Fruit fly (Drosophila melanogaster) whole organism, embryonic: ENCODE results near the gene CG8034.

Source experiments
- ATbp ChIP-seq: fragments of 200-800 bp; sonication (Bioruptor generic); optimal IDR thresholded peaks from 2 replicates; lab custom pipeline; 2017; ENCODE audit warnings: missing biosample characterization, mild to moderate bottlenecking, missing genetic modification characterization, missing genetic modification reagents
- Ada2b ChIP-seq: fragments of 200-800 bp; sonication (Bioruptor generic); IDR thresholded peaks from 2 replicates; pipeline ENCODE4 v1.3.6; 2022; ENCODE audit warnings: missing biosample characterization, missing genetic modification characterization
- CG11504 ChIP-seq: fragments of 200-800 bp; sonication (Bioruptor generic); optimal IDR thresholded peaks from 3 replicates; lab custom pipeline; 2019; ENCODE audit warnings: missing biosample characterization, mild to moderate bottlenecking, missing genetic modification characterization, moderate library complexity
- CG12155 ChIP-seq: fragments of 200-800 bp; sonication (Bioruptor generic); optimal IDR thresholded peaks from 3 replicates; lab custom pipeline; 2016; ENCODE audit warnings: missing biosample characterization, missing genetic modification characterization
- CG12219 ChIP-seq: fragments of 200-800 bp; sonication (Bioruptor generic); optimal IDR thresholded peaks from 3 replicates; lab custom pipeline; 2018; ENCODE audit warnings: missing biosample characterization, mild to moderate bottlenecking, missing genetic modification characterization
- CG12744 ChIP-seq: fragments of 200-800 bp; sonication (Bioruptor generic); optimal IDR thresholded peaks from 2 replicates; lab custom pipeline; 2016; ENCODE audit warnings: missing biosample characterization, missing genetic modification characterization
- CG13894 ChIP-seq: fragments of 200-800 bp; sonication (Bioruptor generic); optimal IDR thresholded peaks from 3 replicates; lab custom pipeline; 2018; ENCODE audit warnings: missing biosample characterization, mild to moderate bottlenecking, missing genetic modification characterization, moderate library complexity
- CG1529 ChIP-seq: fragments of 200-800 bp; sonication (Bioruptor generic); optimal IDR thresholded peaks from 3 replicates; lab custom pipeline; 2018; ENCODE audit warnings: missing biosample characterization, missing genetic modification characterization
- CG15514 ChIP-seq: fragments of 200-800 bp; sonication (Bioruptor generic); optimal IDR thresholded peaks from 3 replicates; lab custom pipeline; 2017; ENCODE audit warnings: missing biosample characterization, missing genetic modification characterization, mild to moderate bottlenecking, moderate library complexity, missing genetic modification reagents
- CG15696 ChIP-seq: fragments of 200-800 bp; sonication (Bioruptor generic); optimal IDR thresholded peaks from 2 replicates; lab custom pipeline; 2019; ENCODE audit warnings: missing biosample characterization, mild to moderate bottlenecking, missing genetic modification characterization, moderate library complexity
- CG32532 ChIP-seq: fragments of 200-800 bp; sonication (Bioruptor generic); IDR thresholded peaks from 2 replicates; pipeline ENCODE4 v1.3.6; 2022; ENCODE audit warnings: missing biosample characterization, missing genetic modification characterization
- CG33213 ChIP-seq: fragments of 200-800 bp; sonication (Bioruptor generic); optimal IDR thresholded peaks from 3 replicates; lab custom pipeline; 2016; ENCODE audit warnings: missing biosample characterization, missing genetic modification characterization
- CG4617 ChIP-seq: fragments of 200-800 bp; sonication (Bioruptor generic); optimal IDR thresholded peaks from 3 replicates; lab custom pipeline; 2016; ENCODE audit warnings: missing biosample characterization, missing genetic modification characterization, borderline replicate concordance
- CG5245 ChIP-seq: fragments of 200-800 bp; sonication (Bioruptor generic); optimal IDR thresholded peaks from 3 replicates; lab custom pipeline; 2016; ENCODE audit warnings: missing biosample characterization, missing genetic modification characterization
- CG6813 ChIP-seq: fragments of 200-800 bp; sonication (Bioruptor generic); optimal IDR thresholded peaks from 2 replicates; lab custom pipeline; 2017; ENCODE audit warnings: missing biosample characterization, missing genetic modification characterization, mild to moderate bottlenecking, moderate library complexity, missing genetic modification reagents
- CG7839 ChIP-seq: fragments of 200-800 bp; sonication (Bioruptor generic); optimal IDR thresholded peaks from 3 replicates; lab custom pipeline; 2018; ENCODE audit warnings: missing biosample characterization, mild to moderate bottlenecking, missing genetic modification characterization, moderate library complexity
- CG9437 ChIP-seq: fragments of 200-800 bp; sonication (Bioruptor generic); optimal IDR thresholded peaks from 2 replicates; lab custom pipeline; 2018; ENCODE audit warnings: missing biosample characterization, mild to moderate bottlenecking, missing genetic modification characterization
- E2f1 ChIP-seq: fragments of 200-800 bp; sonication (Bioruptor generic); IDR thresholded peaks from 2 replicates; pipeline ENCODE4 v1.3.6; 2022; ENCODE audit warnings: missing biosample characterization, missing genetic modification characterization
- E2f2 ChIP-seq: fragments of 200-800 bp; sonication (Bioruptor generic); IDR thresholded peaks from 2 replicates; pipeline ENCODE4 v1.3.6; 2022; ENCODE audit warnings: missing biosample characterization, missing genetic modification characterization
- Fer3 ChIP-seq: fragments of 200-800 bp; sonication (Bioruptor generic); optimal IDR thresholded peaks from 2 replicates; lab custom pipeline; 2018; ENCODE audit warnings: missing biosample characterization, mild to moderate bottlenecking, missing genetic modification characterization, moderate library complexity
- Gsc ChIP-seq: fragments of 200-800 bp; sonication (Bioruptor generic); IDR thresholded peaks from 2 replicates; pipeline ENCODE4 v1.3.6; 2022; ENCODE audit warnings: missing biosample characterization, missing genetic modification characterization
- HmgZ ChIP-seq: fragments of 200-800 bp; sonication (Bioruptor generic); optimal IDR thresholded peaks from 2 replicates; lab custom pipeline; 2018; ENCODE audit warnings: missing biosample characterization, mild to moderate bottlenecking, missing genetic modification characterization
- Myb ChIP-seq: fragments of 200-800 bp; sonication (Bioruptor generic); optimal IDR thresholded peaks from 2 replicates; lab custom pipeline; 2016; ENCODE audit warnings: missing biosample characterization, missing genetic modification characterization
- Oli ChIP-seq: fragments of 200-800 bp; sonication (Bioruptor generic); optimal IDR thresholded peaks from 2 replicates; lab custom pipeline; 2018; ENCODE audit warnings: missing biosample characterization, mild to moderate bottlenecking, missing genetic modification characterization, moderate library complexity
- Rfx ChIP-seq: fragments of 200-800 bp; sonication (Bioruptor generic); IDR thresholded peaks from 2 replicates; pipeline ENCODE4 v1.3.6; 2022; ENCODE audit warnings: missing biosample characterization, missing genetic modification characterization
- Spps ChIP-seq: fragments of 200-800 bp; sonication (Bioruptor generic); optimal IDR thresholded peaks from 2 replicates; lab custom pipeline; 2018; ENCODE audit warnings: missing biosample characterization, mild to moderate bottlenecking, missing genetic modification characterization
- Tbp ChIP-seq: fragments of >200 bp; optimal IDR thresholded peaks from 2 replicates; lab custom pipeline; 2018; ENCODE audit warnings: missing biosample characterization, missing genetic modification characterization
- ara ChIP-seq: fragments of 200-800 bp; sonication (Bioruptor generic); IDR thresholded peaks from 2 replicates; pipeline ENCODE4 v1.3.6; 2022; ENCODE audit warnings: missing biosample characterization, missing genetic modification characterization
- az2 ChIP-seq: fragments of 200-800 bp; sonication (Bioruptor generic); optimal IDR thresholded peaks from 3 replicates; lab custom pipeline; 2016; ENCODE audit warnings: missing biosample characterization, missing genetic modification characterization
- bab2 ChIP-seq: fragments of 200-800 bp; sonication (Bioruptor generic); optimal IDR thresholded peaks from 2 replicates; lab custom pipeline; 2016; ENCODE audit warnings: missing biosample characterization, missing genetic modification characterization
- bsh ChIP-seq, 2 experiments: fragments of 200-800 bp; sonication (Bioruptor generic); optimal IDR thresholded peaks; 2 replicates each; lab custom pipeline; 2017 to 2018; ENCODE audit warnings: mild to moderate bottlenecking in 2 of 2, missing biosample characterization in 2 of 2, missing genetic modification characterization in 2 of 2, moderate library complexity in 1 of 2
- chinmo ChIP-seq: fragments of 200-800 bp; sonication (Bioruptor generic); IDR thresholded peaks from 4 replicates; pipeline ENCODE4 v1.3.6; 2022; ENCODE audit warnings: missing biosample characterization, missing genetic modification characterization; ENCODE audit not compliant: partially characterized antibody
- dimm ChIP-seq: fragments of 200-800 bp; sonication (Bioruptor generic); IDR thresholded peaks from 2 replicates; pipeline ENCODE4 v1.3.6; 2022; ENCODE audit warnings: missing biosample characterization, missing genetic modification characterization
- dmrt99B ChIP-seq: fragments of 200-800 bp; sonication (Bioruptor generic); optimal IDR thresholded peaks from 2 replicates; lab custom pipeline; 2018; ENCODE audit warnings: missing biosample characterization, mild to moderate bottlenecking, missing genetic modification characterization, moderate library complexity
- en ChIP-seq: fragments of 200-800 bp; sonication (Bioruptor generic); optimal IDR thresholded peaks from 2 replicates; lab custom pipeline; 2016; ENCODE audit warnings: missing biosample characterization, missing genetic modification characterization
- insv ChIP-seq, 2 experiments: fragments of 200-800 bp; sonication (Bioruptor generic); optimal IDR thresholded peaks; 3 replicates each; lab custom pipeline; 2016 to 2018; ENCODE audit warnings: missing biosample characterization in 2 of 2, missing genetic modification characterization in 2 of 2
- jigr1 ChIP-seq: fragments of 200-800 bp; sonication (Bioruptor generic); IDR thresholded peaks from 3 replicates; pipeline ENCODE4 v1.3.6; 2022; ENCODE audit warnings: missing biosample characterization, missing genetic modification characterization
- knrl ChIP-seq: fragments of 200-800 bp; sonication (Bioruptor generic); IDR thresholded peaks from 3 replicates; pipeline ENCODE4 v1.3.6; 2022; ENCODE audit warnings: missing biosample characterization, missing genetic modification characterization; ENCODE audit not compliant: partially characterized antibody
- lola ChIP-seq, 3 experiments: fragments of >200 bp in 2 of 3; fragments of 200-800 bp in 1 of 3; sonication (Bioruptor generic) in 1 of 3; optimal IDR thresholded peaks; 2 replicates each; lab custom pipeline; 2017 to 2019; ENCODE audit warnings: missing biosample characterization in 3 of 3, missing genetic modification characterization in 3 of 3, mild to moderate bottlenecking in 1 of 3, moderate library complexity in 1 of 3
- nom ChIP-seq: fragments of 200-800 bp; sonication (Bioruptor generic); optimal IDR thresholded peaks from 2 replicates; lab custom pipeline; 2017; ENCODE audit warnings: missing biosample characterization, missing genetic modification characterization, mild to moderate bottlenecking, moderate library complexity, missing genetic modification reagents
- pfk ChIP-seq: fragments of 200-800 bp; sonication (Bioruptor generic); optimal IDR thresholded peaks from 2 replicates; lab custom pipeline; 2018; ENCODE audit warnings: missing biosample characterization, mild to moderate bottlenecking, missing genetic modification characterization, moderate library complexity
- run ChIP-seq: fragments of 200-800 bp; sonication (Bioruptor generic); optimal IDR thresholded peaks from 3 replicates; lab custom pipeline; 2018; ENCODE audit warnings: missing biosample characterization, mild to moderate bottlenecking, missing genetic modification characterization
- sens ChIP-seq: fragments of 200-800 bp; sonication (Bioruptor generic); peaks from one replicate; lab custom pipeline; 2016; ENCODE audit warnings: missing biosample characterization, missing genetic modification characterization
- sim ChIP-seq: fragments of 200-800 bp; sonication (Bioruptor generic); IDR thresholded peaks from 2 replicates; pipeline ENCODE4 v1.3.6; 2022; ENCODE audit warnings: missing biosample characterization, missing genetic modification characterization
- stwl ChIP-seq: fragments of 200-800 bp; sonication (Bioruptor generic); optimal IDR thresholded peaks from 3 replicates; lab custom pipeline; 2018; ENCODE audit warnings: missing biosample characterization, mild to moderate bottlenecking, missing genetic modification characterization, moderate library complexity
- tap ChIP-seq: fragments of 200-800 bp; optimal IDR thresholded peaks from 3 replicates; lab custom pipeline; 2019; ENCODE audit warnings: missing biosample characterization, mild to moderate bottlenecking, missing genetic modification characterization, moderate library complexity
- trem ChIP-seq: fragments of 200-800 bp; optimal IDR thresholded peaks from 3 replicates; lab custom pipeline; 2019; ENCODE audit warnings: missing biosample characterization, mild to moderate bottlenecking, missing genetic modification characterization, moderate library complexity
- wor ChIP-seq: fragments of 200-800 bp; sonication (Bioruptor generic); IDR thresholded peaks from 2 replicates; pipeline ENCODE4 v1.3.6; 2022; ENCODE audit warnings: missing biosample characterization, missing genetic modification characterization
- zen2 ChIP-seq: fragments of 200-800 bp; sonication (Bioruptor generic); IDR thresholded peaks from 3 replicates; pipeline ENCODE4 v1.3.6; 2022; ENCODE audit warnings: missing biosample characterization, missing genetic modification characterization; ENCODE audit not compliant: partially characterized antibody

CG8034 gene

dm6 chrX:19325729-19326473 lies 27.9 kb upstream of the CG8034 start (continued):
- no peak for TF ChIP-seq Fer3 (tag; lab: Kevin White, UChicago)
- TF ChIP-seq nom, result no peak
- TF ChIP-seq Tbp (GFP tag; lab: Kevin White, UChicago), result no peak
- no peak for TF ChIP-seq CG1529 (GFP tag; lab: Kevin White, UChicago)
- TF ChIP-seq Rfx (GFP tag; lab: Robert Waterston, UW), result 0 out of 2 replicates have a peak, but pooled peaks have one; percentile 26
- peak; percentile 0 for TF ChIP-seq CG13894 (tag; lab: Kevin White, UChicago)
- no peak for TF ChIP-seq CG4617 (GFP tag; lab: Kevin White, UChicago)
- TF ChIP-seq dmrt99B (tag; lab: Kevin White, UChicago), result no peak
- peak in 1 of 2 experiments; percentile 1 for TF ChIP-seq bsh (GFP tag; optimal IDR thresholded peaks at IDR 0.05; lab: Kevin White, UChicago)
- peak; percentile 5 for TF ChIP-seq CG15514
- TF ChIP-seq bab2 (GFP tag; lab: Kevin White, UChicago), result no peak
- no peak for TF ChIP-seq HmgZ (tag; lab: Kevin White, UChicago)
- no peak for TF ChIP-seq E2f1 (GFP tag; lab: Robert Waterston, UW)
- no peak for TF ChIP-seq CG12219 (GFP tag; lab: Kevin White, UChicago)
- TF ChIP-seq CG11504 (tag; lab: Kevin White, UChicago), result peak; percentile 7
- TF ChIP-seq ara, result no peak
- no peak for TF ChIP-seq tap (tag; lab: Kevin White, UChicago)
- no peak for TF ChIP-seq Oli (tag; lab: Kevin White, UChicago)
- no peak for TF ChIP-seq az2 (GFP tag; lab: Kevin White, UChicago)
- TF ChIP-seq chinmo (GFP tag; lab: Robert Waterston, UW), result peak; percentile 75; the same call in 1 of the 4 replicates
- TF ChIP-seq insv (GFP tag; optimal IDR thresholded peaks at IDR 0.05; lab: Kevin White, UChicago), result no peak
- no peak for TF ChIP-seq pfk (GFP tag; lab: Kevin White, UChicago)
- no peak for TF ChIP-seq dimm
- TF ChIP-seq Ada2b (GFP tag; lab: Robert Waterston, UW), result no peak
- TF ChIP-seq jigr1, result no peak
- peak; percentile 14 for TF ChIP-seq CG5245 (GFP tag; lab: Kevin White, UChicago)
- TF ChIP-seq en (GFP tag; lab: Kevin White, UChicago), result no peak
- peak; percentile 75 for TF ChIP-seq sens
- no peak for TF ChIP-seq CG9437 (GFP tag; lab: Kevin White, UChicago)
- TF ChIP-seq zen2, result no peak
- no peak for TF ChIP-seq CG33213
- TF ChIP-seq ATbp (GFP tag; lab: Kevin White, UChicago), result no peak
- TF ChIP-seq CG6813, result no peak
- peak; percentile 44 for TF ChIP-seq run
- no peak for TF ChIP-seq Spps (tag; lab: Kevin White, UChicago)
- TF ChIP-seq trem, result no peak
- TF ChIP-seq Myb (GFP tag; lab: Kevin White, UChicago), result no peak
- TF ChIP-seq lola (GFP tag; optimal IDR thresholded peaks at IDR 0.05; lab: Kevin White, UChicago), result no peak
- TF ChIP-seq CG12155 (GFP tag; lab: Kevin White, UChicago), result no peak
- no peak for TF ChIP-seq knrl (GFP tag; lab: Robert Waterston, UW)
- peak; percentile 28 for TF ChIP-seq stwl (tag; lab: Kevin White, UChicago)
- TF ChIP-seq E2f2 (GFP tag; lab: Robert Waterston, UW), result no peak
- no peak for TF ChIP-seq CG12744
- TF ChIP-seq CG32532, result peak; percentile 33; the same call in 1 of the 2 replicates
- TF ChIP-seq Gsc (GFP tag; lab: Robert Waterston, UW), result no peak
- TF ChIP-seq wor (GFP tag; lab: Robert Waterston, UW), result no peak
- no peak for TF ChIP-seq sim
- peak; percentile 19 for TF ChIP-seq CG15696 (tag; lab: Kevin White, UChicago)
- peak; percentile 37 for TF ChIP-seq CG7839 (tag; lab: Kevin White, UChicago)
